Worm (Caenorhabditis elegans) whole organism, L1 larva: ENCODE measurements around the gene fpn-1.2.
A peak's percentile ranks its signal among the peaks of the same experiment; 100 is the strongest.

Experiments
- C04F5.9 ChIP-seq: sonication (generic microtip); optimal IDR thresholded peaks from 2 replicates; lab custom pipeline; 2016; ENCODE audit warnings: missing genetic modification characterization, missing compliant biosample characterization
- C34B4.2 ChIP-seq: sonication (generic microtip); optimal IDR thresholded peaks from 2 replicates; lab custom pipeline; 2017; ENCODE audit warnings: mild to moderate bottlenecking, missing genetic modification characterization, missing compliant biosample characterization
- ama-1 ChIP-seq: fragments of 150-350 bp; optimal IDR thresholded peaks from 2 replicates; lab custom pipeline; 2014
- blmp-1 ChIP-seq: fragments of 150-350 bp; optimal IDR thresholded peaks from 2 replicates; lab custom pipeline; 2014; ENCODE audit warnings: missing biosample characterization, missing genetic modification characterization
- ceh-82 ChIP-seq, 3 experiments: fragments of 150-350 bp in 1 of 3; sonication (generic microtip) in 2 of 3; optimal IDR thresholded peaks; 2 replicates each; lab custom pipeline; 2014 to 2017; ENCODE audit warnings: missing biosample characterization in 3 of 3, missing genetic modification characterization in 3 of 3
- ces-1 ChIP-seq: fragments of 150-350 bp; optimal IDR thresholded peaks from 2 replicates; lab custom pipeline; 2014; ENCODE audit warnings: missing biosample characterization, missing genetic modification reagents, missing genetic modification characterization
- dsc-1 ChIP-seq: sonication (generic microtip); optimal IDR thresholded peaks from 2 replicates; lab custom pipeline; 2016; ENCODE audit warnings: mild to moderate bottlenecking, missing genetic modification characterization, missing compliant biosample characterization
- elt-2 ChIP-seq: sonication (generic microtip); optimal IDR thresholded peaks from 2 replicates; lab custom pipeline; 2016; ENCODE audit warnings: missing genetic modification characterization, mild to moderate bottlenecking, inconsistent platforms, missing compliant biosample characterization, missing genetic modification reagents
- elt-3 ChIP-seq, 6 experiments: fragments of 150-350 bp in 1 of 6; sonication (generic microtip); optimal IDR thresholded peaks; 2 replicates each; lab custom pipeline; 2017 to 2018; ENCODE audit warnings: missing biosample characterization in 6 of 6, missing genetic modification characterization in 6 of 6, inconsistent platforms in 1 of 6
- ets-5 ChIP-seq: fragments of 200-800 bp; sonication (Bioruptor generic); IDR thresholded peaks from 2 replicates; pipeline ENCODE4 v1.3.6; 2022; ENCODE audit warnings: missing genetic modification characterization, missing compliant biosample characterization
- fkh-10 ChIP-seq: sonication (generic microtip); optimal IDR thresholded peaks from 2 replicates; lab custom pipeline; 2017; ENCODE audit warnings: missing biosample characterization, missing genetic modification reagents, missing genetic modification characterization
- fkh-4 ChIP-seq: sonication (generic microtip); optimal IDR thresholded peaks from 2 replicates; lab custom pipeline; 2016; ENCODE audit warnings: missing compliant biosample characterization, missing genetic modification characterization, borderline replicate concordance
- grh-1 ChIP-seq: fragments of 200-800 bp; sonication (Bioruptor generic); IDR thresholded peaks from 2 replicates; pipeline ENCODE4 v1.3.6; 2022; ENCODE audit warnings: missing genetic modification reagents, missing genetic modification characterization, missing compliant biosample characterization
- hpl-2 ChIP-seq: fragments of 150-350 bp; optimal IDR thresholded peaks from 2 replicates; lab custom pipeline; 2014; ENCODE audit warnings: missing biosample characterization, missing genetic modification reagents, missing genetic modification characterization
- lin-13 ChIP-seq: fragments of 150-350 bp; optimal IDR thresholded peaks from 2 replicates; lab custom pipeline; 2014; ENCODE audit warnings: missing biosample characterization, missing genetic modification reagents, missing genetic modification characterization
- lin-14 ChIP-seq: fragments of 200-800 bp; sonication (Bioruptor generic); optimal IDR thresholded peaks from 2 replicates; lab custom pipeline; 2018; ENCODE audit warnings: mild to moderate bottlenecking, missing genetic modification characterization, moderate library complexity, missing compliant biosample characterization
- lin-39 ChIP-seq: fragments of 150-350 bp; optimal IDR thresholded peaks from 2 replicates; lab custom pipeline; 2014; ENCODE audit warnings: missing biosample characterization, missing genetic modification reagents, missing genetic modification characterization
- lir-3 ChIP-seq: sonication (generic microtip); optimal IDR thresholded peaks from 2 replicates; lab custom pipeline; 2016; ENCODE audit warnings: mild to moderate bottlenecking, missing genetic modification characterization, moderate library complexity, missing compliant biosample characterization; ENCODE audit not compliant: poor library complexity
- lsy-2 ChIP-seq, 2 experiments: fragments of 150-350 bp; optimal IDR thresholded peaks; 2 replicates each; lab custom pipeline; 2014; ENCODE audit warnings: missing biosample characterization in 2 of 2, missing genetic modification characterization in 2 of 2
- mab-9 ChIP-seq: fragments of 200-800 bp; sonication (Bioruptor generic); IDR thresholded peaks from 2 replicates; pipeline ENCODE4 v1.3.6; 2022; ENCODE audit warnings: missing genetic modification reagents, missing genetic modification characterization, missing compliant biosample characterization
- mep-1 ChIP-seq: fragments of 150-350 bp; optimal IDR thresholded peaks from 2 replicates; lab custom pipeline; 2014; ENCODE audit warnings: missing biosample characterization, missing genetic modification characterization
- nhr-12 ChIP-seq: sonication (generic microtip); optimal IDR thresholded peaks from 2 replicates; lab custom pipeline; 2017; ENCODE audit warnings: missing biosample characterization, missing genetic modification characterization
- nhr-28 ChIP-seq: fragments of 150-350 bp; optimal IDR thresholded peaks from 2 replicates; lab custom pipeline; 2014; ENCODE audit warnings: missing biosample characterization, missing genetic modification characterization
- nhr-71 ChIP-seq: sonication (generic microtip); optimal IDR thresholded peaks from 2 replicates; lab custom pipeline; 2016; ENCODE audit warnings: mild to moderate bottlenecking, missing genetic modification characterization, moderate library complexity, missing compliant biosample characterization
- nhr-76 ChIP-seq: sonication (generic microtip); optimal IDR thresholded peaks from 2 replicates; lab custom pipeline; 2017; ENCODE audit warnings: missing biosample characterization, missing genetic modification characterization
- nhr-84 ChIP-seq: sonication (generic microtip); optimal IDR thresholded peaks from 2 replicates; lab custom pipeline; 2017; ENCODE audit warnings: missing biosample characterization, missing genetic modification characterization
- nhr-85 ChIP-seq: sonication (generic microtip); peaks from one replicate; lab custom pipeline; 2016; ENCODE audit warnings: missing genetic modification characterization, inconsistent platforms, missing compliant biosample characterization
- rnt-1 ChIP-seq: sonication (generic microtip); optimal IDR thresholded peaks from 2 replicates; lab custom pipeline; 2016; ENCODE audit warnings: mild to moderate bottlenecking, missing genetic modification characterization, moderate library complexity, missing compliant biosample characterization
- snu-23 ChIP-seq: sonication (generic microtip); optimal IDR thresholded peaks from 2 replicates; lab custom pipeline; 2016; ENCODE audit warnings: missing genetic modification characterization, missing compliant biosample characterization
- tlp-1 ChIP-seq: fragments of 150-350 bp; optimal IDR thresholded peaks from 2 replicates; lab custom pipeline; 2014; ENCODE audit warnings: missing biosample characterization, missing genetic modification characterization
- unc-130 ChIP-seq: fragments of 150-350 bp; optimal IDR thresholded peaks from 2 replicates; lab custom pipeline; 2017; ENCODE audit warnings: missing biosample characterization, missing genetic modification characterization, inconsistent platforms
- unc-86 ChIP-seq: sonication (generic microtip); optimal IDR thresholded peaks from 2 replicates; lab custom pipeline; 2016; ENCODE audit warnings: missing genetic modification characterization, missing compliant biosample characterization
- unc-98 ChIP-seq: fragments of 200-800 bp; sonication (Bioruptor generic); IDR thresholded peaks from 2 replicates; pipeline ENCODE4 v1.3.6; 2022; ENCODE audit warnings: missing genetic modification characterization, missing compliant biosample characterization
- vab-15 ChIP-seq: sonication (generic microtip); optimal IDR thresholded peaks from 2 replicates; lab custom pipeline; 2017; ENCODE audit warnings: missing genotype, mild to moderate bottlenecking, missing genetic modification characterization, missing compliant biosample characterization
- xbp-1 ChIP-seq: sonication (generic microtip); optimal IDR thresholded peaks from 2 replicates; lab custom pipeline; 2016; ENCODE audit warnings: missing genetic modification characterization, missing compliant biosample characterization
- zip-4 ChIP-seq: fragments of 200-800 bp; sonication (Bioruptor generic); optimal IDR thresholded peaks from 2 replicates; lab custom pipeline; 2018; ENCODE audit warnings: mild to moderate bottlenecking, missing genetic modification characterization, moderate library complexity, missing compliant biosample characterization
- ztf-11 ChIP-seq, 2 experiments: sonication (generic microtip); optimal IDR thresholded peaks; 2 replicates each; lab custom pipeline; 2016 to 2017; ENCODE audit warnings: missing genetic modification characterization in 2 of 2, missing biosample characterization in 1 of 2, missing compliant biosample characterization in 1 of 2
- ztf-4 ChIP-seq: fragments of 150-350 bp; optimal IDR thresholded peaks from 2 replicates; lab custom pipeline; 2014; ENCODE audit warnings: missing biosample characterization, missing genetic modification characterization

The fpn-1.2 gene

DNA sequence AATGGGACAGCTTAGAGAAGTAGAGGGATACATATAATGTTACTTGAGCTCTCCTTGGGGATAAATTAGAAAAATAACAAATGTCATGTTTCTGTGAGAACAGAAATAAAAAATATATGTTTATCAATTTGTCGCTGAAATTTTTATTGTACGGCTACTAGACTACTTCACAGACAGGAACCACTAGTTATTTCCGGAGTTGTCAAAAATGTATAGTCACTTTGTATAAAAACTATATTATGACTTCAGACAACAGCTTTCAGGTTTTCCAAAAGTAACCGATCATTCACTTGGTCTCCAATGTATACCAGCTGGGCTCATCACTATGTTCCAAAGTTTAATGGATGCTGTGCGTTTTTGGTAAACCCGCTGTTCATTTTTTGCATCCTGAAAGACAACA, 13.2 kb downstream of the fpn-1.2 start, which contains the start of gene srj-23:
TSS of gene srj-23 (plus strand) at position 301 of the 400 bp plus-strand sequence.
- TF ChIP-seq mab-9 (GFP tag; lab: Robert Waterston, UW) (0 out of 2 replicates have a peak, but pooled peaks have one; percentile 16), ama-1 (no peak)

DNA sequence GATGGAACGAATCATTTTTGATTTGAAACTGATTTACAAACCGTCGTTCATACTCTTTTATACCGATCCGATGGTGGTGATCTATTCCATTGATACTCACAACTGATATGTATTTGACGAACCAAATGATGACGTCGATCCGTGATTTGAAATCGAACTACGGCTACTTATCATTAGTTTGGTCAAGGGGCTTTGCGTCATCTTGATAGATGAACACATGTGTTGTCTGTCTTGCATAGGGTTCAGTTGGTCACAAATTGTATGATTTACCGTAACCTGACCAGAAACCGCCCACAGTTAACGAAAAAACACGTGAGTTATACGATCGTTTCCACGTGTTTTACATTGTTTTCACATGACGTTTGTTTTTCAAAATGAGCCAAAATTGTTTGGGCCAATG, 14.3 kb downstream of the fpn-1.2 start, which contains the start of gene cnc-2:
TSS of gene cnc-2 (minus strand) at position 24 of the 400 bp plus-strand sequence.
- TF ChIP-seq lir-3 (tag; lab: Kevin White, UChicago) (no peak), hpl-2 (no peak), blmp-1 (tag; lab: Kevin White, UChicago) (peak; percentile 9), lin-39 (no peak), dsc-1 (tag; lab: Kevin White, UChicago) (no peak), nhr-85 (tag; lab: Kevin White, UChicago) (peak; percentile 70)

- TF ChIP-seq nhr-85 (tag; lab: Kevin White, UChicago) (peak; percentile 50), grh-1 (GFP tag; lab: Robert Waterston, UW) (no peak), blmp-1 (tag; lab: Kevin White, UChicago) (peak; percentile 65), rnt-1 (tag; lab: Kevin White, UChicago) (no peak), elt-3 (tag; optimal IDR thresholded peaks at IDR 0.05; lab: Kevin White, UChicago) (peak in 1 of 6 experiments; percentile 16), ztf-11 (tag; optimal IDR thresholded peaks at IDR 0.05; lab: Kevin White, UChicago) (no peak), ces-1 (GFP tag; lab: Kevin White, UChicago) (no peak), fkh-10 (no peak), nhr-76 (tag; lab: Kevin White, UChicago) (no peak), snu-23 (GFP tag; lab: Kevin White, UChicago) (no peak), ceh-82 (tag; optimal IDR thresholded peaks at IDR 0.05; lab: Kevin White, UChicago) (no peak), ztf-4 (peak; percentile 46), nhr-71 (tag; lab: Kevin White, UChicago) (peak; percentile 13), mab-9 (GFP tag; lab: Robert Waterston, UW) (no peak), nhr-28 (tag; lab: Kevin White, UChicago) (no peak)
Observed at ce11 chrV:1447724-1448123, 16.8 kb downstream of the fpn-1.2 start, which contains the start of gene cnc-3. Gene cnc-3 (plus strand): TSS chrV:1448004.

DNA sequence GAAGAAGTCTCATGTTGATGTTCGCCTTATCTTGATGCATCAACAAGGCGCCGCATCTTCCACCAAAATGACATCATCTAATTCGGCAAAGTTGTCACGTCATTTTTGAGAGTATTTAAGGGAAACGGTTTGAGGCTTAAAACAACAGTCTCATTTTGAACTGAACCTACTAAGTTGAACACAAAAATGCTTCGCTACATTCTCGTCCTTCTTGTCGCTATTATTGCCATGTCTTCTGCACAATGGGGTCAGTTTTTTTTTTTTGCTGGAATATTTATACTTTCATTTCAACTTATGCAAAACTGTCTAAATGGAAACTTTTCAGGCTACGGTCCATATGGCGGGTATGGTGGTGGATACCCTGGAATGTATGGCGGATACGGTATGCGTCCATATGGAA, 17.4 kb downstream of the fpn-1.2 start, which contains the start of gene cnc-4:
TSS of gene cnc-4 (plus strand) at position 117 of the 400 bp plus-strand sequence.
- TF ChIP-seq unc-98 (GFP tag; lab: Robert Waterston, UW) (no peak), lin-14 (peak; percentile 31), C34B4.2 (tag; lab: Kevin White, UChicago) (no peak), nhr-12 (tag; lab: Kevin White, UChicago) (no peak), nhr-71 (tag; lab: Kevin White, UChicago) (no peak), unc-130 (tag; lab: Kevin White, UChicago) (no peak), mep-1 (no peak), nhr-85 (tag; lab: Kevin White, UChicago) (peak; percentile 74), nhr-84 (tag; lab: Kevin White, UChicago) (no peak), fkh-4 (tag; lab: Kevin White, UChicago) (no peak)

- TF ChIP-seq lin-13 (GFP tag; lab: Kevin White, UChicago) = no peak
- TF ChIP-seq ets-5 (GFP tag; lab: Robert Waterston, UW) = no peak
- no peak for TF ChIP-seq tlp-1 (tag; lab: Kevin White, UChicago)
- no peak for TF ChIP-seq xbp-1
- no peak for TF ChIP-seq mab-9 (GFP tag; lab: Robert Waterston, UW)
- no peak for TF ChIP-seq nhr-28 (tag; lab: Kevin White, UChicago)
- no peak for TF ChIP-seq elt-2
- no peak for TF ChIP-seq lsy-2 (tag; optimal IDR thresholded peaks at IDR 0.05; lab: Kevin White, UChicago)
- no peak for TF ChIP-seq vab-15 (tag; lab: Kevin White, UChicago)
- TF ChIP-seq C04F5.9 (tag; lab: Kevin White, UChicago) = no peak
- no peak for TF ChIP-seq nhr-71 (tag; lab: Kevin White, UChicago)
- TF ChIP-seq dsc-1 (tag; lab: Kevin White, UChicago) = no peak
- TF ChIP-seq nhr-76 (tag; lab: Kevin White, UChicago) = no peak
- TF ChIP-seq unc-86 (tag; lab: Kevin White, UChicago) = no peak
- no peak for TF ChIP-seq C34B4.2 (tag; lab: Kevin White, UChicago)
- TF ChIP-seq zip-4 (GFP tag; lab: Kevin White, UChicago) = no peak
- no peak for TF ChIP-seq fkh-4 (tag; lab: Kevin White, UChicago)
Observed at ce11 chrV:1445081-1445480, 19.4 kb downstream of the fpn-1.2 start, which contains the start of gene cnc-5. Gene cnc-5 (plus strand): TSS chrV:1445381.
